Fruit fly (Drosophila melanogaster) whole organism, wandering third instar larva: Measurements from ENCODE around the gene mus304.

ENCODE experiments used
- Abd-B ChIP-seq: fragments of >200 bp; optimal IDR thresholded peaks from 2 replicates; lab custom pipeline; 2017; ENCODE audit warnings: missing biosample characterization, missing genetic modification characterization
- CG9705 ChIP-seq: fragments of 200-800 bp; sonication (Bioruptor generic); optimal IDR thresholded peaks from 2 replicates; lab custom pipeline; 2018; ENCODE audit warnings: missing biosample characterization, mild to moderate bottlenecking, missing genetic modification characterization
- Dif ChIP-seq: fragments of 200-275, 200-300 bp; sonication (Bioruptor generic); optimal IDR thresholded peaks from 2 replicates; lab custom pipeline; 2018; ENCODE audit warnings: missing biosample characterization, missing genetic modification characterization; ENCODE audit not compliant: partially characterized antibody
- Hnf4 ChIP-seq: fragments of 200-800 bp; sonication (Bioruptor generic); optimal IDR thresholded peaks from 2 replicates; lab custom pipeline; 2016; ENCODE audit warnings: missing biosample characterization, mild to moderate bottlenecking, missing genetic modification characterization
- h ChIP-seq: fragments of 200-800 bp; sonication (Bioruptor generic); optimal IDR thresholded peaks from 3 replicates; lab custom pipeline; 2016; ENCODE audit warnings: missing biosample characterization, mild to moderate bottlenecking, missing genetic modification characterization
- lola ChIP-seq: fragments of >200 bp; optimal IDR thresholded peaks from 2 replicates; lab custom pipeline; 2017; ENCODE audit warnings: missing biosample characterization, missing genetic modification characterization
- psq ChIP-seq: fragments of 200-800 bp; sonication (Bioruptor generic); optimal IDR thresholded peaks from 3 replicates; lab custom pipeline; 2017; ENCODE audit warnings: missing biosample characterization, mild to moderate bottlenecking, missing genetic modification characterization, moderate library complexity

dm6 chr3L:18077649-18078417, 31.8 kb upstream of the mus304 start:
- peak; percentile 51 for TF ChIP-seq CG9705 (GFP tag; lab: Kevin White, UChicago)
- peak; percentile 17 for TF ChIP-seq h (GFP tag; lab: Kevin White, UChicago)
- peak; percentile 5 for TF ChIP-seq Hnf4
- peak; percentile 73 for TF ChIP-seq psq (GFP tag; lab: Kevin White, UChicago)
- no peak for TF ChIP-seq Abd-B
- TF ChIP-seq Dif (GFP tag; lab: Kevin White, UChicago), result peak; percentile 56
- TF ChIP-seq lola (GFP tag; lab: Kevin White, UChicago), result no peak
